Fruit fly (Drosophila melanogaster): ENCODE results near the gene Hr4.

Gene Hr4

dm6 chrX:1927473-1928306 lies 14.1 kb upstream of the Hr4 start, which contains the start of gene CG11596:
Gene CG11596 (plus strand): TSS chrX:1927683.
- TF ChIP-seq psq (optimal IDR thresholded peaks at IDR 0.05) (no peak), insv (optimal IDR thresholded peaks at IDR 0.05) (no peak), Myc (optimal IDR thresholded peaks at IDR 0.05) (no peak), Sin3A (optimal IDR thresholded peaks at IDR 0.05) (no peak), h (optimal IDR thresholded peaks at IDR 0.05) (no peak), ttk (optimal IDR thresholded peaks at IDR 0.05) (no peak)

dm6 chrX:1940020-1940419 lies 1.7 kb upstream of the Hr4 start, which contains the start of the genes CG3857 and CG3587:
Gene CG3857 (minus strand): TSS chrX:1940040.
Gene CG3587 (plus strand): TSS chrX:1940307.
- TF ChIP-seq ttk (optimal IDR thresholded peaks at IDR 0.05): no peak
- TF ChIP-seq Myc (optimal IDR thresholded peaks at IDR 0.05): no peak
- no peak for TF ChIP-seq h (optimal IDR thresholded peaks at IDR 0.05)
- no peak for TF ChIP-seq Sin3A (optimal IDR thresholded peaks at IDR 0.05)
- no peak for TF ChIP-seq psq (optimal IDR thresholded peaks at IDR 0.05)
- no peak for TF ChIP-seq insv (optimal IDR thresholded peaks at IDR 0.05)

- TF ChIP-seq ttk (optimal IDR thresholded peaks at IDR 0.05): no peak
- no peak for TF ChIP-seq psq (optimal IDR thresholded peaks at IDR 0.05)
- TF ChIP-seq insv (optimal IDR thresholded peaks at IDR 0.05): no peak
- no peak for TF ChIP-seq Sin3A (optimal IDR thresholded peaks at IDR 0.05)
- TF ChIP-seq Myc (optimal IDR thresholded peaks at IDR 0.05): no peak
- no peak for TF ChIP-seq h (optimal IDR thresholded peaks at IDR 0.05)
Measured at dm6 chrX:1943337-1944244, 1.9 kb downstream of the Hr4 start.

dm6 chrX:1944245-1945114 lies 2.7 kb downstream of the Hr4 start:
- TF ChIP-seq insv (optimal IDR thresholded peaks at IDR 0.05) (no peak), Myc (optimal IDR thresholded peaks at IDR 0.05) (no peak), psq (optimal IDR thresholded peaks at IDR 0.05) (no peak), Sin3A (optimal IDR thresholded peaks at IDR 0.05) (no peak), ttk (optimal IDR thresholded peaks at IDR 0.05) (no peak), h (optimal IDR thresholded peaks at IDR 0.05) (no peak)

dm6 chrX:1945241-1945640 lies 3.5 kb downstream of the Hr4 start:
- TF ChIP-seq Sin3A (optimal IDR thresholded peaks at IDR 0.05) (no peak), h (optimal IDR thresholded peaks at IDR 0.05) (no peak), Myc (optimal IDR thresholded peaks at IDR 0.05) (no peak), ttk (optimal IDR thresholded peaks at IDR 0.05) (no peak), psq (optimal IDR thresholded peaks at IDR 0.05) (no peak), insv (optimal IDR thresholded peaks at IDR 0.05) (no peak)

dm6 chrX:1947178-1947872 lies 5.6 kb downstream of the Hr4 start:
- TF ChIP-seq psq (optimal IDR thresholded peaks at IDR 0.05) (no peak), ttk (optimal IDR thresholded peaks at IDR 0.05) (no peak)

- no peak for TF ChIP-seq Myc (optimal IDR thresholded peaks at IDR 0.05)
- TF ChIP-seq h (optimal IDR thresholded peaks at IDR 0.05): no peak
- no peak for TF ChIP-seq Sin3A (optimal IDR thresholded peaks at IDR 0.05)
- no peak for TF ChIP-seq insv (optimal IDR thresholded peaks at IDR 0.05)
- no peak for TF ChIP-seq ttk (optimal IDR thresholded peaks at IDR 0.05)
- no peak for TF ChIP-seq psq (optimal IDR thresholded peaks at IDR 0.05)
Measured at dm6 chrX:1947900-1948374, 6.2 kb downstream of the Hr4 start.

- TF ChIP-seq Sin3A (optimal IDR thresholded peaks at IDR 0.05) (no peak), h (optimal IDR thresholded peaks at IDR 0.05) (no peak), Myc (optimal IDR thresholded peaks at IDR 0.05) (no peak), insv (optimal IDR thresholded peaks at IDR 0.05) (no peak), ttk (optimal IDR thresholded peaks at IDR 0.05) (no peak), psq (optimal IDR thresholded peaks at IDR 0.05) (no peak)
Measured at dm6 chrX:1948508-1949065, 6.8 kb downstream of the Hr4 start.

dm6 chrX:1949598-1949997 lies 7.9 kb downstream of the Hr4 start:
- TF ChIP-seq h (optimal IDR thresholded peaks at IDR 0.05): no peak
- TF ChIP-seq Sin3A (optimal IDR thresholded peaks at IDR 0.05): no peak
- no peak for TF ChIP-seq Myc (optimal IDR thresholded peaks at IDR 0.05)
- no peak for TF ChIP-seq ttk (optimal IDR thresholded peaks at IDR 0.05)
- TF ChIP-seq psq (optimal IDR thresholded peaks at IDR 0.05): no peak
- no peak for TF ChIP-seq insv (optimal IDR thresholded peaks at IDR 0.05)

- TF ChIP-seq Sin3A (optimal IDR thresholded peaks at IDR 0.05): no peak
- TF ChIP-seq insv (optimal IDR thresholded peaks at IDR 0.05): no peak
Measured at dm6 chrX:1950311-1950710, 8.6 kb downstream of the Hr4 start.

Data from Kc167 (cell line).